Fruit fly (Drosophila melanogaster) Kc167 (cell line): ENCODE measurements around the gene CG8664.

Source experiments
- Myc ChIP-seq: fragments of >200 bp; optimal IDR thresholded peaks from 2 replicates; lab custom pipeline; 2017; ENCODE audit warnings: missing external identifiers
- Sin3A ChIP-seq: fragments of >200 bp; optimal IDR thresholded peaks from 2 replicates; lab custom pipeline; 2018; ENCODE audit warnings: missing external identifiers
- h ChIP-seq: fragments of >200 bp; optimal IDR thresholded peaks from 3 replicates; lab custom pipeline; 2018; ENCODE audit warnings: missing external identifiers
- insv ChIP-seq: fragments of >200 bp; optimal IDR thresholded peaks from 3 replicates; lab custom pipeline; 2018; ENCODE audit warnings: missing external identifiers
- psq ChIP-seq: fragments of >200 bp; optimal IDR thresholded peaks from 2 replicates; lab custom pipeline; 2017; ENCODE audit warnings: missing external identifiers
- ttk ChIP-seq: sonication (Bioruptor generic); optimal IDR thresholded peaks from 2 replicates; lab custom pipeline; 2017; ENCODE audit warnings: missing external identifiers

Gene CG8664

dm6 chrX:17254094-17254493 lies 28.4 kb downstream of the CG8664 start:
- TF ChIP-seq psq (lab: Kevin White, UChicago) (no peak), Sin3A (lab: Kevin White, UChicago) (no peak), h (lab: Kevin White, UChicago) (no peak), insv (lab: Kevin White, UChicago) (no peak), Myc (no peak), ttk (lab: Kevin White, UChicago) (no peak)

DNA sequence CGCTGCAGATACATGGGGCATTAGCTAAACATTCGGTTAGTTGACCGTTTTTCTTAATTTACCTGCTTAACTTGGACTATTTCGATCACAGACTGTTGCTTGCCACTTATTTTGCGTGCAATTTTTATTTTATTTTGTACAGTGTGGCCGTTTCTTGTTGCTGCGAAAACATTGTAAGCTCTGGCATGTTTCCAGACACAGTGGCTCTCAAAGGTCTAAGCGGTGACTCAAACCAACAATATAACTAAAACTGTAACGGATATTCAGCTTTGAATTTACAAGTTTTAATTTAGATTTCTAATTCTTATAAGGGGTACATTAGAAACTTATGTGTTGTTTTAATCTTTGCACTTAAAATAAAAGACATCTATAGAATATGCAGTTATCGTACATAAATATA lies 33.2 kb downstream of the CG8664 start, which contains the start of gene CG8675:
TSS of gene CG8675 (minus strand) at position 177 of the 400 bp plus-strand sequence.
- TF ChIP-seq Sin3A (lab: Kevin White, UChicago): no peak
- no peak for TF ChIP-seq psq (lab: Kevin White, UChicago)
- TF ChIP-seq insv (lab: Kevin White, UChicago): no peak
- TF ChIP-seq Myc: no peak
- TF ChIP-seq h (lab: Kevin White, UChicago): no peak
- no peak for TF ChIP-seq ttk (lab: Kevin White, UChicago)

DNA sequence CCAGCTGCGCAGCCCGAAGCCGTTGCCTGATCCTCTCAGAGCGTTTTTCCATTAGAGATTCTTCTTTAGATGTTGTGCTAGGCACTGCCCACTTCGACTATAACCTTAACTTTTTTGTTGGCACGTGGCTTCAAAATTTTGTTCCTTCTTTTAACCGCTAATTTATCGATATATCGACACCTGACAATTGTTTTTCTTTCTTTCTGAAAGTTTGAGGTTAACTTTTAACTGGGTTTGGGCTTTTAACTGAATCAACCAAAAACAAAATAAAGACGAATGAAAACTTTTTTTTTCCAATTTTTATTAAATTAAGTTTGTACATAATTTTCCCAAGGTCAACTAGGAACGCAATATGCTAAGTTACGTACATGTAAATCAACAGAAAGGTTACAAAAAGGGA lies 35.6 kb downstream of the CG8664 start, which contains the start of gene CG42854:
TSS of gene CG42854 (minus strand) at position 101 of the 400 bp plus-strand sequence.
- TF ChIP-seq psq (lab: Kevin White, UChicago) (no peak), h (lab: Kevin White, UChicago) (no peak)

- TF ChIP-seq Sin3A (lab: Kevin White, UChicago) (no peak), h (lab: Kevin White, UChicago) (no peak), psq (lab: Kevin White, UChicago) (no peak), Myc (no peak), ttk (lab: Kevin White, UChicago) (no peak), insv (lab: Kevin White, UChicago) (no peak)
These were observed 37.7 kb downstream of the CG8664 start, which contains the start of gene CG8915 for dm6 chrX:17244854-17245253. Gene CG8915 (minus strand): TSS chrX:17245001.

DNA sequence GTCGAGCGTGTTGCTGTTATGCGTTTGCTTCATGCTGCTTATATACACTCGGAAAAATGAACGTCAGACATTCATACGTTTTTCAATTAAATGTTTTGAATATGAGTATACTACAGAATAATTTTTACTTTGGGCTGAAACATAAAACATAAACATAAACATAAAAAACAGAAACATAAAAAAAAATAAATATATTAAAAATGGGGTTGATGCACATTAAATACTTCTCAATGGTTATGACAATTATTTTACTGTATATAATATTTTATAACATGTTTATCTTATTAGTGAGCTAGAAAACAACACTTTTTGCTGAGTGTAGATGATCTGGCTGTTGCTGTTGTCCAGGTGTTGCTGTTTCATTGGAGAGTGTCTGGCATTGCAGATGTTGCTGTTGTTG lies 45.1 kb downstream of the CG8664 start:
- TF ChIP-seq Myc: no peak
- TF ChIP-seq Sin3A (lab: Kevin White, UChicago): no peak
- no peak for TF ChIP-seq h (lab: Kevin White, UChicago)

- no peak for TF ChIP-seq psq (lab: Kevin White, UChicago)
- TF ChIP-seq h (lab: Kevin White, UChicago): no peak
- TF ChIP-seq Sin3A (lab: Kevin White, UChicago): no peak
- no peak for TF ChIP-seq insv (lab: Kevin White, UChicago)
- TF ChIP-seq ttk (lab: Kevin White, UChicago): no peak
- no peak for TF ChIP-seq Myc
These were observed 46.1 kb downstream of the CG8664 start for dm6 chrX:17236468-17236867.

- no peak for TF ChIP-seq psq (lab: Kevin White, UChicago)
- TF ChIP-seq h (lab: Kevin White, UChicago): no peak
- no peak for TF ChIP-seq Myc
- TF ChIP-seq insv (lab: Kevin White, UChicago): no peak
- no peak for TF ChIP-seq ttk (lab: Kevin White, UChicago)
- no peak for TF ChIP-seq Sin3A (lab: Kevin White, UChicago)
These were observed 49.9 kb downstream of the CG8664 start, which contains the start of gene f for dm6 chrX:17232642-17233041. Gene f (plus strand): TSS chrX:17232942.

DNA sequence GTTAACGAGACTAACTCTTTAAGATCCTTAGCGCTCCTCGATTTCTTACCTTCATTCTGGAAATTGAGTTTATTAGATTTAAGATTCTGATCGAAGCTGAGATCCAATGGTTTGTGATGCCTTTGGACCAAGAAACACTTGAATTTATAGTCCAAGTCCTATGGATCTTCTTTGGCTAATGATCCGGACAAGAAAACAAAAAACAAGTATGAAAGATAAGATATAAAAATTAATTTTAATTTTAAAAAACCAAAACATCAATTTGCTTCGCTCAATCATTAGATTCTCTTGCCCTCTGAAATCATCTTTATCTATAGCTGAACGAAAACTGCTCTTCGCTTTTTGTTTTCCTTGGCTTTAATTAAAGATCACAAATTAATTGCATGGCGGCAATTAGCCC lies 51.6 kb downstream of the CG8664 start, which contains the start of gene CG10597:
TSS of gene CG10597 (minus strand) at position 101 of the 400 bp plus-strand sequence.
- no peak for TF ChIP-seq Myc
- TF ChIP-seq psq (lab: Kevin White, UChicago): no peak
- no peak for TF ChIP-seq h (lab: Kevin White, UChicago)
- TF ChIP-seq insv (lab: Kevin White, UChicago): no peak
- no peak for TF ChIP-seq ttk (lab: Kevin White, UChicago)
- TF ChIP-seq Sin3A (lab: Kevin White, UChicago): no peak
